Worm (Caenorhabditis elegans): ENCODE results near the gene F18A1.1.

ce11 chrII:7714614-7715186 lies 30.0 kb downstream of the F18A1.1 start:
- TF ChIP-seq W03F9.2 (tag; optimal IDR thresholded peaks at IDR 0.05) (no peak), him-1 (tag; optimal IDR thresholded peaks at IDR 0.05) (no peak)
